Worm (Caenorhabditis elegans) whole organism, dauer: ENCODE results near the gene C45E5.1.

Source experiments
- unc-62 ChIP-seq: sonication (generic microtip); optimal IDR thresholded peaks from 2 replicates; lab custom pipeline; 2017; ENCODE audit warnings: missing biosample characterization, missing genetic modification reagents, missing genetic modification characterization

C45E5.1 gene

ce11 chrIV:5753954-5754543 lies 9.8 kb downstream of the C45E5.1 start:
- TF ChIP-seq unc-62 (GFP tag; lab: Kevin White, UChicago) = no peak

DNA sequence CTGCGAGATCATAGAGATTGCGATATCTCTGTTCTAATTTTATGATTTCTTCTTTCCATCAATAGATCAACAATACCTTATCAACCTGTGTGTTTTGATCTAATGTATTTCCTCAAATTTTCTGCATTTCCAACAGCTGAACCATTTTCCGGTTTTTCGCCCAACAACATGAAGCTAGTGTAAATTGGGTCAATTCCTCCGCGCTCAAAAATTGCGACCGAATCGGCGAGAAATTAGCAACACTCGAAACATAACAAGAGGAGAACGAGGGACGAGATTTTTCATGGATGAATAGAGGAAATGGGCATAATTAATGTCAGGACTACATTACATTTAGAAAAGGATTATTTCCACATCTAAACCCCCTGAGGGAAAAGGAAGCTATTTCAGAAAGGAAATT lies 10.6 kb downstream of the C45E5.1 start:
- TF ChIP-seq unc-62 (GFP tag; lab: Kevin White, UChicago) = no peak

DNA sequence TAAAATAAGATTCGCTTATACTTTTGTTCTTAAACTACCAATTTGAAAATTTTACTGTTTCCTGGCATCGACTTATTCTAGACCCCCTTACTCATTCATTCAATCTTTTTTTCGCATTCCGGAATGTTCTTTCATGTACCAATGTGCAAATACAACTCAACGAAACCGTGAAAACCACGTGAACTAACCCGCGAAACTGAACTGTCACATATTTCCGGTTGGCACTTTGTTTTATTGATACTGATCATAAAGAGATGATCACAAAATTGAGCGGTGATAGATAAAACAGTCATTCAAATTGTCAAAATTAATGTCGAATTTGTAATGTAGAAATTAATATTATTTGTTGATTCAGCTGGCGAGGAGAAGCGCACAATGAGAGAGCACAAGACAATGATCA lies 11.7 kb downstream of the C45E5.1 start:
- TF ChIP-seq unc-62 (GFP tag; lab: Kevin White, UChicago) = no peak

ce11 chrIV:5757762-5758161 lies 13.6 kb downstream of the C45E5.1 start, which contains the start of gene nhr-46:
Gene nhr-46, minus strand, starts transcription at chrIV:5757862.
- no peak for TF ChIP-seq unc-62 (GFP tag; lab: Kevin White, UChicago)

- TF ChIP-seq unc-62 (GFP tag; lab: Kevin White, UChicago) = no peak
Measured at ce11 chrIV:5758695-5759094, 14.5 kb downstream of the C45E5.1 start.

- no peak for TF ChIP-seq unc-62 (GFP tag; lab: Kevin White, UChicago)
Measured at ce11 chrIV:5760656-5761055, 16.5 kb downstream of the C45E5.1 start.

DNA sequence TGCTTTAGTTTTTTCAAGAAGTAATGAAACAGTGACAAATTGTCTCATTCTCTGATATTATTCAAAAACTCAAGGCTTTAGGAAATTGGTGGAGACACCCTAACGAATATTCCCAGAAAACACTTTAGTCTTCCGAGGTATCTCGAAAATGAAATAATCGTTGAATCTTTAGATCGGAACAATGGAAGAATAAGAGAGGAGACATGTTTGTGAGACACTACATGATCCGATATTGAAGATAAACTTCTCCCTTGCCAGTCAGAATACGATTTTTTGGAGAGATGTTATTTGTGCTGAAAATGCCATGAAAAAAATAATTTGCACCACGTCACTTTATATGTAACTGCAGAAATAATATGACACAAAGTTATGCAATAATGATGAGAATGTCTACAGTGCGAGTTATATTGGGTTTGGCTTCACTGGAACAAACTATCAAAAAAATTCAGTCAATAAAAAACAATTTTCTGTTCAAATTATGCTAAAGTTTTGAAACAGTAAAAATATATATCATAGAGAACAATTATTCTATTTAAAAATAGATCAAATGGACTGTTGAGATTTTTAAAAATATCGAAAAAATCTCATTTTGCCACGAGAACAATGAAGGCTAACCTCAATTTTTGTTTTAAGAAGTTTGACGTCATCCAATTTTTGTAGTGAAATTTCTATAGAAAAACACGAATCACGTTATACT lies 17.2 kb downstream of the C45E5.1 start:
- TF ChIP-seq unc-62 (GFP tag; lab: Kevin White, UChicago) = no peak

- no peak for TF ChIP-seq unc-62 (GFP tag; lab: Kevin White, UChicago)
Measured at ce11 chrIV:5762770-5763169, 18.6 kb downstream of the C45E5.1 start.

ce11 chrIV:5764392-5764791 lies 20.2 kb downstream of the C45E5.1 start:
- no peak for TF ChIP-seq unc-62 (GFP tag; lab: Kevin White, UChicago)

- TF ChIP-seq unc-62 (GFP tag; lab: Kevin White, UChicago) = no peak
Measured at ce11 chrIV:5765652-5766051, 21.4 kb downstream of the C45E5.1 start.

DNA sequence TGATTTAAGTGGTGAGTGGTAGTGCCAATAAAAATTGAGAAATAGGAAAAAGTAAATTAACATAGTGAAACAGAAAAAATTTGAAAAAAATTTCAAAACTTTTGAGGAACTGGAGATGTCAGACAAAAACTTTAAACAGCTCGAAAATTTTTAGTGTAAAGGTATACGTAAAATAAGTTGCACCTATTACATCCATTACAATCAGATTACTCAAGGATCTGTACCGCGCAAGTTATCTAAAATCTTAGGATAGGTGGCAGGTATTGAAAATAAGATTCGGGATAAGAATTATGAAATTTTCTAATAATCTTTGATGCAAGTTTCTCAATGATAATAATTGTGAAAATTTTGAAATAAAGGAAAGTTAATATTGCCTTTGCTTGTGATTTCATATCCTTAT lies 22.6 kb downstream of the C45E5.1 start:
- TF ChIP-seq unc-62 (GFP tag; lab: Kevin White, UChicago) = no peak

- no peak for TF ChIP-seq unc-62 (GFP tag; lab: Kevin White, UChicago)
Measured at ce11 chrIV:5778342-5778741, 34.1 kb downstream of the C45E5.1 start.

ce11 chrIV:5779537-5779936 lies 35.3 kb downstream of the C45E5.1 start:
- no peak for TF ChIP-seq unc-62 (GFP tag; lab: Kevin White, UChicago)

DNA sequence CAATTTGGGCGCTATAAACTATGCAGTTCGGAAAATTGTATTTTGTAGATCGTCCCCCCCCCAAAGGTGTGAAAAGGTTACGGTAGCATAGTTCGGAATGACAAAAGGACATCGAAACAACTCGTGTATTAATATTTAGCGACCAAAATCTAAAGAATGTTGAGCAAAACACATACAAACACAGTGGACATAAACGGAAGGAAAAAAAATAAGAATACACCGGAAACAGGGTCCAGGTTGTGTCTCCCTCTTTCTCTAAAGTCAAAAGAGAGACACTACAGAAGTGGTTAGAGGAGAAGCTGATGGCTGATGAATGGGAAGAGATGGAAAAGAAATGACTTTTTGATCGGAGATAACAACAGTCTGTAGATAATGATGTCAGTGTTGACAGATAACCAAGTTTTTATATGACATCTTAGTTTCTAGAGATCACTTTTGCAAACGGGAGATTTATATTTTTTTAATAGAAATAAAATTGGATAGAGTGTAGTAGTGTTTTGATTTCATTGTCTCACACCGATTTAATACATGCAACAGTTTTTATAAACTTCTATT lies 36.1 kb downstream of the C45E5.1 start:
- TF ChIP-seq unc-62 (GFP tag; lab: Kevin White, UChicago) = no peak

DNA sequence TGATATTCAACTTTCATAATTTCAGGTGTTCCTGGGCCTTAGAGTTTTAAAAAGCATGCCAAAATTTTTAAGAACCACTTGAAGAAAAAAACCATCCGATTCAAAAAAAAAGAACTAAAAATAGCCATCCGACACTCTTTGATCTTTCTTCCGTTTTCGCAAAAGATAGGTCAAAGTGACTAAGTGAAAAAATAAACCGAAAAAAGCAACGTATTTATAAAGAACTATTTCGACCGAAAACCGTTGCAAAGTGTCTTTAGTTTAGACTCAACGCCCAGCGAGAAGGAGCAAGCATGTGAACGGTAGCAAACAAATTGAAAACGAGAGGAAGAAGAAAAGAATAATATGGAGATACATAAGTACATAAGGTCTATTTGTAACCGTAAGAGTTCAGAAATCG lies 39.5 kb downstream of the C45E5.1 start:
- TF ChIP-seq unc-62 (GFP tag; lab: Kevin White, UChicago) = no peak

- no peak for TF ChIP-seq unc-62 (GFP tag; lab: Kevin White, UChicago)
Measured at ce11 chrIV:5790993-5791392, 46.8 kb downstream of the C45E5.1 start, which contains the start of gene C31H1.2. Gene C31H1.2, plus strand, starts transcription at chrIV:5791293.

DNA sequence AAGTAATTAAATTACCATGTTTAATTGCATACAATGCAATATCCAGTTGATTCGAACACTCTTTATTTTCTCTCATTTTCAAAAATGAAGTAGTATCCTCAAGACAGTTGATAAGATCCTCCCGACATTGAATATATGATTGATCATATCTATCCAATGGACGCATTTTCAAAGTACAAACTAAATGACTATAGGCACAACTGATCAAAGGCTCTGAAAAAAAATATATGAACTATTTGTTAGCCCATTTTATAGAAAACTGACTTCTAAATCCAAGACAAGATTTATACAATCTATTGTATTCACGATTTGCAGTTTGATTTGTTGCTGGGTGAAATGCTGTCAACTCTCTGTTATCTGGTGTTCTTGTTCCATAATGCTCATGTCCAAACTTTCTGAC lies 51.3 kb downstream of the C45E5.1 start:
- TF ChIP-seq unc-62 (GFP tag; lab: Kevin White, UChicago) = no peak
